Worm (Caenorhabditis elegans) whole organism, L4 larva: ENCODE data around the gene dac-1.

Source experiments
- T20F7.1 ChIP-seq: fragments of 200-800 bp; sonication (Bioruptor generic); optimal IDR thresholded peaks from 2 replicates; lab custom pipeline; 2018; ENCODE audit warnings: mild to moderate bottlenecking, missing genetic modification characterization, missing compliant biosample characterization
- daf-8 ChIP-seq: fragments of 200-800 bp; sonication (Bioruptor generic); IDR thresholded peaks from 2 replicates; pipeline ENCODE4 v1.3.6; 2022; ENCODE audit warnings: missing genetic modification characterization, missing compliant biosample characterization
- lir-3 ChIP-seq: sonication (generic microtip); optimal IDR thresholded peaks from 2 replicates; lab custom pipeline; 2016; ENCODE audit warnings: mild to moderate bottlenecking, missing genetic modification characterization, missing compliant biosample characterization
- nhr-76 ChIP-seq: fragments of 150-350 bp; optimal IDR thresholded peaks from 2 replicates; lab custom pipeline; 2014; ENCODE audit warnings: missing biosample characterization, missing genetic modification characterization
- nhr-77 ChIP-seq: fragments of 150-350 bp; optimal IDR thresholded peaks from 2 replicates; lab custom pipeline; 2014; ENCODE audit warnings: missing biosample characterization, missing genetic modification characterization
- skn-1 ChIP-seq: fragments of 150-350 bp; optimal IDR thresholded peaks from 2 replicates; lab custom pipeline; 2014; ENCODE audit warnings: missing biosample characterization, missing genetic modification characterization
- snpc-4 ChIP-seq: fragments of 150-350 bp; optimal IDR thresholded peaks from 2 replicates; lab custom pipeline; 2014; ENCODE audit warnings: missing biosample characterization, missing genetic modification characterization
- unc-130 ChIP-seq: sonication (generic microtip); optimal IDR thresholded peaks from 2 replicates; lab custom pipeline; 2016; ENCODE audit warnings: missing genetic modification reagents, missing genetic modification characterization, missing compliant biosample characterization
- zag-1 ChIP-seq: fragments of 150-350 bp; optimal IDR thresholded peaks from 2 replicates; lab custom pipeline; 2014; ENCODE audit warnings: missing biosample characterization, missing genetic modification characterization

DNA sequence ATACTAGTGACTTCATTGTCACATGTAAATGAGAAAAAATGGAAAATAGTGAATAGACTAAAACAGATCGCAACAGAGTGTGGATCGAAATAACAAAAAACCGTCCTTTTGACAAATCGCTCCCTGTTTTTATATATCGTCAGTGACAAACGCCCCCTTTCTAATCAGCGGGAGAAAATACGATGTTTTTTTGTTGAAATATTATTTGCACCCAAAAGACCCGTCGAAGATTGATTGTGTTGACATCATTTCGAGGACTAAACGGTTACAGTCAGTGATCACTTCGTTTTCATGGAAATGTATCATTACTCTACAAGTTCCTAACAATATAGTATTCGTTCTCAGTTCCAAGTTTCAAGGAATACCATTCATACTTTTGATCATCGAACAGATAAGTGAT, 23.5 kb downstream of the dac-1 start, which contains the start of gene dos-3:
- no peak for TF ChIP-seq skn-1 (tag; lab: Kevin White, UChicago)
- no peak for TF ChIP-seq lir-3
- no peak for TF ChIP-seq nhr-76 (tag; lab: Kevin White, UChicago)
- TF ChIP-seq nhr-77, result no peak
- TF ChIP-seq snpc-4, result no peak
- no peak for TF ChIP-seq unc-130 (GFP tag; lab: Kevin White, UChicago)
- TF ChIP-seq T20F7.1 (GFP tag; lab: Kevin White, UChicago), result no peak
- TF ChIP-seq zag-1 (tag; lab: Kevin White, UChicago), result no peak
- no peak for TF ChIP-seq daf-8 (GFP tag; lab: Robert Waterston, UW)
